Worm (Caenorhabditis elegans): ENCODE data around the gene cutl-17.

DNA sequence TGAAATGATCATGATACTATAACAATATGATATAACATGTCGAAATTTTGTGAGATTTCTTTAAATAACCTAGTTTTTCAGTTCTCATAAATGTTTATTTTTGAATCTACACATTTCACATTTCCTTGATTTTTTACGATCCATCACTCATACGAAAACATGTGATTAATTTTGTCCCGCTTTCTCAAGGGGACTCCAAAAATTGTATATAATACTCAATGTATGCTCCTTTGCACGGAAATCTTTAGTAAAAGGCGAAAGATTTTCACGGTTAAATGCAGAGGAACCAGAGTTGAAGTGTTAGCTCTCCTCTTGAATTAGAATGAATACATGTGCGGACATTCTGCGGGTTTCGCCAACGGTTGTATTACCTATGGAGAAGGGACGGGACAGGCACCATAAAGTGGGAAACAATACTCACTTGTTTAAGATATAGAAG, 7.1 kb upstream of the cutl-17 start:
- TF ChIP-seq mdl-1 (tag; optimal IDR thresholded peaks at IDR 0.05) (no peak), lin-13 (GFP tag; optimal IDR thresholded peaks at IDR 0.05) (no peak), sma-9 (GFP tag; optimal IDR thresholded peaks at IDR 0.05) (no peak), sma-9 (tag; optimal IDR thresholded peaks at IDR 0.05) (no peak), nhr-77 (tag; optimal IDR thresholded peaks at IDR 0.05) (no peak), lin-39 (tag; optimal IDR thresholded peaks at IDR 0.05) (no peak), sma-3 (GFP tag; optimal IDR thresholded peaks at IDR 0.05) (no peak), aly-2 (tag; optimal IDR thresholded peaks at IDR 0.05) (no peak), zag-1 (tag; optimal IDR thresholded peaks at IDR 0.05) (no peak), mbf-1 (tag; optimal IDR thresholded peaks at IDR 0.05) (no peak)

Data from whole organism, L2 larva.